Worm (Caenorhabditis elegans) whole organism, L3 larva: Measurements from ENCODE around the gene T24H10.5.

Experiments
- ceh-28 ChIP-seq: fragments of 150-350 bp; optimal IDR thresholded peaks from 2 replicates; lab custom pipeline; 2014; ENCODE audit warnings: missing biosample characterization, missing genetic modification reagents, missing genetic modification characterization
- ceh-82 ChIP-seq: fragments of 150-350 bp; optimal IDR thresholded peaks from 2 replicates; lab custom pipeline; 2014; ENCODE audit warnings: missing biosample characterization, missing genetic modification characterization
- ceh-9 ChIP-seq: sonication (generic microtip); optimal IDR thresholded peaks from 2 replicates; lab custom pipeline; 2018; ENCODE audit warnings: missing biosample characterization, missing genetic modification characterization
- egl-5 ChIP-seq: fragments of 150-350 bp; optimal IDR thresholded peaks from 2 replicates; lab custom pipeline; 2017; ENCODE audit warnings: missing biosample characterization, missing genetic modification reagents, missing genetic modification characterization, inconsistent platforms
- fkh-2 ChIP-seq: fragments of 150-350 bp; optimal IDR thresholded peaks from 2 replicates; lab custom pipeline; 2014; ENCODE audit warnings: missing biosample characterization, missing genetic modification reagents, missing genetic modification characterization
- fos-1 ChIP-seq: fragments of 150-350 bp; optimal IDR thresholded peaks from 2 replicates; lab custom pipeline; 2014; ENCODE audit warnings: missing biosample characterization, missing genetic modification characterization
- lin-15B ChIP-seq: fragments of 150-350 bp; optimal IDR thresholded peaks from 2 replicates; lab custom pipeline; 2014; ENCODE audit warnings: missing biosample characterization, missing genetic modification characterization
- lin-39 ChIP-seq: fragments of 150-350 bp; optimal IDR thresholded peaks from 2 replicates; lab custom pipeline; 2018; ENCODE audit warnings: missing biosample characterization, missing genetic modification reagents, missing genetic modification characterization
- mml-1 ChIP-seq: fragments of 150-350 bp; sonication (generic microtip); optimal IDR thresholded peaks from 3 replicates; lab custom pipeline; 2014; ENCODE audit warnings: missing biosample characterization, missing genetic modification characterization
- nhr-67 ChIP-seq: fragments of 150-350 bp; optimal IDR thresholded peaks from 2 replicates; lab custom pipeline; 2014; ENCODE audit warnings: missing biosample characterization, missing genetic modification characterization
- pqm-1 ChIP-seq: fragments of 150-350 bp; optimal IDR thresholded peaks from 2 replicates; lab custom pipeline; 2017; ENCODE audit warnings: missing biosample characterization, missing genetic modification characterization, inconsistent platforms
- sea-2 ChIP-seq: fragments of 150-350 bp; sonication (generic microtip); optimal IDR thresholded peaks from 4 replicates; lab custom pipeline; 2014; ENCODE audit warnings: missing biosample characterization, missing genetic modification reagents, missing genetic modification characterization
- unc-62 ChIP-seq: fragments of 150-350 bp; sonication (generic microtip); optimal IDR thresholded peaks from 4 replicates; lab custom pipeline; 2014; ENCODE audit warnings: missing biosample characterization, missing genetic modification reagents, missing genetic modification characterization

T24H10.5 gene

DNA sequence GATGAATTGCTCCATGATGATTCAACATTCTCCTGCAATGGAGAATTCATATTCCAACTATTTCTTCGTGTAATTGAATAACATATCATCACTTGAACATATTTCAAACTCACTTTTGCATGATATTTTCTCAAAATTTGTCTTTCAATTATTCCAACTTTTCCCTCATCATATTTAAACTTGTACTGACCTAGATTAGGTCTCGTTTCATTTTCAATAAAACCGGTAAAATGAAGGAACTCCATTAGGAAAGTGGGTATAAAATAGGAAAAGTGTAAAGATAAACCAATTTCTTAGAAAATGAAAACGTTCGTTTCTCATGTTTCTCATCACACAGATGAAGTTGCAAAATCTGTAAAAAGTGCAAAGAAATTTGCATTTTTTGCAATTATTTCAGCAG is 51.3 kb downstream of the T24H10.5 start, which contains the start of gene col-78:
col-78 (plus strand) TSS at position 301 of the 400 bp plus-strand sequence.
- TF ChIP-seq fkh-2 (no peak), unc-62 (GFP tag; lab: Kevin White, UChicago) (no peak), egl-5 (no peak), lin-15B (no peak), sea-2 (GFP tag; lab: Kevin White, UChicago) (no peak), mml-1 (no peak), ceh-9 (tag; lab: Kevin White, UChicago) (no peak), ceh-28 (tag; lab: Kevin White, UChicago) (no peak), nhr-67 (tag; lab: Kevin White, UChicago) (no peak), fos-1 (no peak), ceh-82 (no peak)

DNA sequence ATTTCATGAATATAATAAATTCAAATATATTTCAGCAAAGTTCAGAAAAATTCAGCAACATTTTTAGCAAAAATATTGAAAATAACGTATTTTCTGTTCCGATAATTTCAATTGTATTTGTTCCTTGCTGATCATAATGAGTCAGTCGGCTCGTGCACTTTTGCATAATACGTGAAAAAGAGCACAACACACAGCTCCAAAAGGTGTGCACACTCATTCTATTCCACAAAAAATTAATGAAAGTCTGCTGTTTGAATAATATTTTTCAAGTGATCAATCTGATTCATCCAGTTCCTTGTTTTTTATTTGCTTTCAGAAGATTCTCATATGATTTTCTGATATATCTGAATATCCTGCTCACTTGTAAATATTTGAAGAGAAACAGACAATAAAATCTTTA is 53.4 kb downstream of the T24H10.5 start:
- TF ChIP-seq lin-39 (tag; lab: Kevin White, UChicago): no peak
- peak; percentile 12 for TF ChIP-seq pqm-1
